Worm (Caenorhabditis elegans) whole organism, early embryonic: ENCODE results near the gene Y50E8A.11.
A peak's percentile ranks its signal among the peaks of the same experiment; 100 is the strongest.

Source experiments
- B0310.2 ChIP-seq: sonication (generic microtip); optimal IDR thresholded peaks from 2 replicates; lab custom pipeline; 2016; ENCODE audit warnings: mild to moderate bottlenecking, missing genetic modification characterization, missing compliant biosample characterization
- F13C5.2 ChIP-seq: sonication (generic microtip); optimal IDR thresholded peaks from 2 replicates; lab custom pipeline; 2017; ENCODE audit warnings: mild to moderate bottlenecking, missing genetic modification characterization, inconsistent platforms, missing compliant biosample characterization
- aly-1 ChIP-seq: sonication (generic microtip); optimal IDR thresholded peaks from 2 replicates; lab custom pipeline; 2016; ENCODE audit warnings: missing genetic modification characterization, missing compliant biosample characterization
- ama-1 ChIP-seq: fragments of 150-350 bp; optimal IDR thresholded peaks from 2 replicates; lab custom pipeline; 2014
- ceh-13 ChIP-seq: fragments of 200-800 bp; sonication (Bioruptor generic); optimal IDR thresholded peaks from 2 replicates; lab custom pipeline; 2018; ENCODE audit warnings: mild to moderate bottlenecking, missing genetic modification characterization, missing compliant biosample characterization
- ceh-36 ChIP-seq: sonication (generic microtip); optimal IDR thresholded peaks from 2 replicates; lab custom pipeline; 2016; ENCODE audit warnings: missing genetic modification characterization, inconsistent platforms, missing compliant biosample characterization
- ets-7 ChIP-seq: sonication (generic microtip); optimal IDR thresholded peaks from 2 replicates; lab custom pipeline; 2016; ENCODE audit warnings: missing genotype, missing genetic modification characterization, missing compliant biosample characterization
- flt-1 ChIP-seq: fragments of 200-800 bp; sonication (Bioruptor generic); IDR thresholded peaks from 2 replicates; pipeline ENCODE4 v1.3.6; 2022; ENCODE audit warnings: missing genetic modification characterization, missing compliant biosample characterization
- hmbx-1 ChIP-seq: sonication (generic microtip); optimal IDR thresholded peaks from 2 replicates; lab custom pipeline; 2016; ENCODE audit warnings: mild to moderate bottlenecking, missing genetic modification characterization, missing compliant biosample characterization
- hmg-4 ChIP-seq: fragments of 200-800 bp; sonication (Bioruptor generic); optimal IDR thresholded peaks from 2 replicates; lab custom pipeline; 2018; ENCODE audit warnings: mild to moderate bottlenecking, missing genetic modification characterization, missing compliant biosample characterization
- hnd-1 ChIP-seq: sonication (generic microtip); optimal IDR thresholded peaks from 2 replicates; lab custom pipeline; 2016; ENCODE audit warnings: missing genetic modification characterization, missing compliant biosample characterization
- pes-1 ChIP-seq: fragments of 200-800 bp; sonication (Bioruptor generic); IDR thresholded peaks from 2 replicates; pipeline ENCODE4 v1.3.6; 2022; ENCODE audit warnings: missing genetic modification reagents, missing genetic modification characterization, missing compliant biosample characterization
- scrt-1 ChIP-seq: fragments of 200-800 bp; sonication (Bioruptor generic); IDR thresholded peaks from 2 replicates; pipeline ENCODE4 v1.3.6; 2022; ENCODE audit warnings: missing genetic modification characterization, missing compliant biosample characterization
- sea-1 ChIP-seq: fragments of 200-800 bp; sonication (Bioruptor generic); conservative IDR thresholded peaks from 2 replicates; pipeline ENCODE4 v1.3.6; 2022; ENCODE audit warnings: missing genetic modification characterization, missing compliant biosample characterization
- tbx-11 ChIP-seq: fragments of 200-800 bp; sonication (Bioruptor generic); IDR thresholded peaks from 2 replicates; pipeline ENCODE4 v1.3.6; 2022; ENCODE audit warnings: missing genetic modification characterization, missing compliant biosample characterization
- tbx-37 ChIP-seq: fragments of 200-800 bp; sonication (Bioruptor generic); conservative IDR thresholded peaks from 2 replicates; pipeline ENCODE4 v1.3.6; 2022; ENCODE audit warnings: missing genetic modification reagents, missing genetic modification characterization, missing compliant biosample characterization
- tra-4 ChIP-seq: sonication (generic microtip); optimal IDR thresholded peaks from 2 replicates; lab custom pipeline; 2017; ENCODE audit warnings: missing genetic modification characterization, missing compliant biosample characterization

The Y50E8A.11 gene

ce11 chrV:14763582-14763981, 17.6 kb upstream of the Y50E8A.11 start:
- TF ChIP-seq tbx-11 (GFP tag; lab: Robert Waterston, UW), result no peak
- TF ChIP-seq ceh-36 (tag; lab: Kevin White, UChicago), result no peak
- TF ChIP-seq ceh-13, result no peak
- no peak for TF ChIP-seq tra-4 (tag; lab: Kevin White, UChicago)
- no peak for TF ChIP-seq hmbx-1 (tag; lab: Kevin White, UChicago)
- TF ChIP-seq pes-1, result no peak
- TF ChIP-seq scrt-1 (GFP tag; lab: Robert Waterston, UW), result no peak
- TF ChIP-seq ets-7 (tag; lab: Kevin White, UChicago), result no peak

- TF ChIP-seq sea-1, result no peak
- no peak for TF ChIP-seq hmg-4 (GFP tag; lab: Kevin White, UChicago)
- no peak for TF ChIP-seq ets-7 (tag; lab: Kevin White, UChicago)
- TF ChIP-seq aly-1 (tag; lab: Kevin White, UChicago), result no peak
Measured at ce11 chrV:14773048-14773447, 8.2 kb upstream of the Y50E8A.11 start, which contains the start of gene haf-7. Gene haf-7 (plus strand): TSS chrV:14773258.

ce11 chrV:14779644-14780043, 1.6 kb upstream of the Y50E8A.11 start, which contains the start of the genes scrm-7 and Y50E8A.10:
Gene scrm-7 (minus strand): TSS chrV:14779744.
Gene Y50E8A.10 (plus strand): TSS chrV:14779996.
- no peak for TF ChIP-seq hmbx-1 (tag; lab: Kevin White, UChicago)
- TF ChIP-seq tbx-11 (GFP tag; lab: Robert Waterston, UW), result no peak

- TF ChIP-seq hmg-4 (GFP tag; lab: Kevin White, UChicago), result no peak
- no peak for TF ChIP-seq ceh-36 (tag; lab: Kevin White, UChicago)
- no peak for TF ChIP-seq hmbx-1 (tag; lab: Kevin White, UChicago)
- no peak for TF ChIP-seq sea-1
- no peak for TF ChIP-seq ama-1
- TF ChIP-seq tbx-37 (GFP tag; lab: Robert Waterston, UW), result no peak
Measured at ce11 chrV:14784160-14784774, 3.0 kb downstream of the Y50E8A.11 start, which contains the start of gene Y50E8A.12. Gene Y50E8A.12 (minus strand): TSS chrV:14784210.

DNA sequence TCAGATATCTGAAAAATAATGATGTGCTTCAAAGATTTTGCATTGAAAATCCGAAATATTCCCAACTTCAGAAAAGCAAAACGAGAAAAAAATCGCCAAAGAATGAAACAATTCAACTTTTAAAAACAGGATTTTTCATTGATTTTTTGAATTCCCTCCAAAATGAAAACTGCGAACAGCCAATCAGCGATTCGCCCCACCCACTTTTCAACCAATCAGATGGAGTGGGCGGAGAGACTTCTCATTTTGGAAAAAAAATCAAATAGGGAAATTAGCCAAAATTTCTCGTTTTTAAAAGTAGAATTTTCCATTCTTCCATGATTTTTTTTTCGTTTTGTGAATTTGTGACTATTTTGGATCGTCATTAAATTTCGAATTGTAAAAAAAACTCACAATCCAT, 3.6 kb downstream of the Y50E8A.11 start:
- no peak for TF ChIP-seq tra-4 (tag; lab: Kevin White, UChicago)
- TF ChIP-seq hnd-1 (tag; lab: Kevin White, UChicago), result no peak
- no peak for TF ChIP-seq F13C5.2 (tag; lab: Kevin White, UChicago)
- TF ChIP-seq ceh-36 (tag; lab: Kevin White, UChicago), result no peak
- TF ChIP-seq aly-1 (tag; lab: Kevin White, UChicago), result no peak
- TF ChIP-seq pes-1, result no peak
- no peak for TF ChIP-seq hmbx-1 (tag; lab: Kevin White, UChicago)
- no peak for TF ChIP-seq ets-7 (tag; lab: Kevin White, UChicago)
- no peak for TF ChIP-seq tbx-37 (GFP tag; lab: Robert Waterston, UW)
- TF ChIP-seq scrt-1 (GFP tag; lab: Robert Waterston, UW), result no peak
- TF ChIP-seq sea-1, result no peak
- no peak for TF ChIP-seq flt-1 (GFP tag; lab: Robert Waterston, UW)
- no peak for TF ChIP-seq ama-1
- no peak for TF ChIP-seq B0310.2 (tag; lab: Kevin White, UChicago)
- no peak for TF ChIP-seq ceh-13
- no peak for TF ChIP-seq tbx-11 (GFP tag; lab: Robert Waterston, UW)
- no peak for TF ChIP-seq hmg-4 (GFP tag; lab: Kevin White, UChicago)

DNA sequence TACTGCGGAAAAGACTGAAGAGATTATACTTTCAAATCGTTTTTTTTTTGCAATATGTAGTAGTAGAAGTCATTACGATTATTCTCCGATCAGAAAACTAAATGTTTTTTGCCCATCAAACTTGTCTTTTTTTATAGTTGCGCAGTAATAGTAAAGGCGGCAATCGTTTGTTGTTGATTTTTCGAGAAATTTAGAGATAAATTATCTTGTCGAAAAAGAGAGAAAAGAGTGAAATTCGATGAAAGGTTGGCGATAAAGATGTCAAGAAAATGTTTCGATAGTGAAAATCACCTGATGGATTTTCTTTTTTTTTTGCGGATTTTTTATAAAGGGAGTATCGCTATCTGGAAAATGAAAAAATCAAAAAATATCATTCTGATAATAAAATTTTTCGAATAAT, 7.2 kb downstream of the Y50E8A.11 start:
- no peak for TF ChIP-seq tbx-11 (GFP tag; lab: Robert Waterston, UW)

DNA sequence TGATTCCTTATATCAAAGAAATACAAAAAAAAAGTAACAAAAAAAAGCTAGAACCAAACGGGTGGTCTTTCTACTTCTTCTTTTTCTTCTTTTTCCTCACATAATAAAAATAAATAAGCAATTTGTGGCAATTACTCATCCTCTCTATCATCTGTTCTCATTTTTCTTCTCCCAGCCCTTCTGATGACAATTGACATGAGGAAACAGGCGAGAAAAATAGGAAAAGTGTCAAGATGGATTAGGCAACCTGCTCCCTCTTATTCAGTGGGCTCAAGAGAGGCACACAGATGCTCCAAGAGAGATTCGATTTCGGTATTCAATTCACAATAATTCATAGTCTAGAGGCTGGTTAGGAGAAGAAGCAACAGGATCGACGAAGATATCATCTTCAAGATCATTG, 9.6 kb downstream of the Y50E8A.11 start:
- TF ChIP-seq flt-1 (GFP tag; lab: Robert Waterston, UW) (no peak), ama-1 (no peak), hmg-4 (GFP tag; lab: Kevin White, UChicago) (no peak), ceh-13 (no peak), B0310.2 (tag; lab: Kevin White, UChicago) (no peak), ets-7 (tag; lab: Kevin White, UChicago) (no peak), hmbx-1 (tag; lab: Kevin White, UChicago) (no peak), pes-1 (no peak), ceh-36 (tag; lab: Kevin White, UChicago) (no peak), scrt-1 (GFP tag; lab: Robert Waterston, UW) (no peak), hnd-1 (tag; lab: Kevin White, UChicago) (no peak), aly-1 (tag; lab: Kevin White, UChicago) (no peak), tbx-37 (GFP tag; lab: Robert Waterston, UW) (no peak), F13C5.2 (tag; lab: Kevin White, UChicago) (no peak), sea-1 (no peak), tra-4 (tag; lab: Kevin White, UChicago) (no peak), tbx-11 (GFP tag; lab: Robert Waterston, UW) (no peak)

DNA sequence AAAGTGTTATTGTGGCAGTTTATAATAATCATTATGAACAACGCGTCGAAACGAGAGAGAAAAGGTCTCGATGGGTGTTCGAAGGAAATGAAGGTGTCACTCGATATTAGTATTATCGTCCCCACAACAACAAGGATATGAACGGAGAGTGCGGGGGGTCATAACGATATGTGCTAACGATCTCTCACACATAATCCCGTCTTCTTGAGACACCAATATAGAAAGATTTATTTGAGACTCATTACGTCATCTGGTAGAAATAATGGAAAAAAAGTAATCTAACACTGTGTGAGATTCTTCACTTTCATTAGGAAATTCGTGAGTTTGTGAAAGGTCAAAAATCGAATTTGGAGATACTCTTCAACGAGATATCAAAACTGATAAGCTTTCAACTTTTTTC, 10.5 kb downstream of the Y50E8A.11 start:
- TF ChIP-seq hmbx-1 (tag; lab: Kevin White, UChicago), result no peak
- no peak for TF ChIP-seq ama-1
- peak; percentile 26 for TF ChIP-seq ceh-36 (tag; lab: Kevin White, UChicago)
